Worm (Caenorhabditis elegans) whole organism, young adult: ENCODE data around the gene ugt-59.

Experiments used
- B0336.3 ChIP-seq: fragments of 200-800 bp; sonication (Bioruptor generic); IDR thresholded peaks from 2 replicates; pipeline ENCODE4 v1.3.6; 2022; ENCODE audit warnings: missing genetic modification characterization, missing compliant biosample characterization
- F10E7.11 ChIP-seq: sonication (generic microtip); optimal IDR thresholded peaks from 2 replicates; lab custom pipeline; 2017; ENCODE audit warnings: mild to moderate bottlenecking, missing genetic modification characterization, moderate library complexity, missing compliant biosample characterization
- K12H6.12 ChIP-seq: fragments of 200-800 bp; sonication (Bioruptor generic); optimal IDR thresholded peaks from 2 replicates; lab custom pipeline; 2018; ENCODE audit warnings: mild to moderate bottlenecking, missing genetic modification characterization, missing compliant biosample characterization
- aptf-3 ChIP-seq: fragments of 200-800 bp; sonication (Bioruptor generic); IDR thresholded peaks from 2 replicates; pipeline ENCODE4 v1.3.6; 2022; ENCODE audit warnings: missing genetic modification characterization, missing compliant biosample characterization
- ceh-58 ChIP-seq: fragments of 200-800 bp; sonication (Bioruptor generic); IDR thresholded peaks from 2 replicates; pipeline ENCODE4 v1.3.6; 2022; ENCODE audit warnings: missing genetic modification characterization, missing compliant biosample characterization
- egl-18 ChIP-seq: fragments of 200-800 bp; sonication (Bioruptor generic); IDR thresholded peaks from 2 replicates; pipeline ENCODE4 v1.3.6; 2022; ENCODE audit warnings: missing genetic modification reagents, missing genetic modification characterization, missing compliant biosample characterization
- ets-4 ChIP-seq: fragments of 200-800 bp; sonication (Bioruptor generic); optimal IDR thresholded peaks from 2 replicates; lab custom pipeline; 2018; ENCODE audit warnings: mild to moderate bottlenecking, missing genetic modification characterization, missing compliant biosample characterization
- mcd-1 ChIP-seq: fragments of 200-800 bp; sonication (Bioruptor generic); IDR thresholded peaks from 2 replicates; pipeline ENCODE4 v1.3.6; 2022; ENCODE audit warnings: missing genetic modification reagents, missing genetic modification characterization, missing compliant biosample characterization
- sdz-38 ChIP-seq: sonication (generic microtip); optimal IDR thresholded peaks from 2 replicates; lab custom pipeline; 2016; ENCODE audit warnings: missing genotype, missing genetic modification characterization, missing compliant biosample characterization
- snpc-4 ChIP-seq, 5 experiments: fragments of 150-350 bp in 1 of 5; sonication (generic microtip) in 4 of 5; optimal IDR thresholded peaks; 2 replicates each; lab custom pipeline; 2014 to 2018; ENCODE audit warnings: missing genetic modification characterization in 5 of 5, missing biosample characterization in 3 of 5, antibody characterized with exemption in 2 of 5, mild to moderate bottlenecking in 2 of 5, missing compliant biosample characterization in 2 of 5, missing genotype in 2 of 5, moderate library complexity in 2 of 5, missing genetic modification reagents in 1 of 5

- TF ChIP-seq aptf-3 (GFP tag; lab: Robert Waterston, UW) (no peak), ets-4 (no peak), F10E7.11 (tag; lab: Kevin White, UChicago) (no peak), snpc-4 (GFP tag; optimal IDR thresholded peaks at IDR 0.05; lab: Kevin White, UChicago) (no peak), snpc-4 (tag; optimal IDR thresholded peaks at IDR 0.05; lab: Kevin White, UChicago) (peak in 2 of 4 experiments; percentile 28), egl-18 (GFP tag; lab: Robert Waterston, UW) (no peak), ceh-58 (GFP tag; lab: Robert Waterston, UW) (no peak), mcd-1 (GFP tag; lab: Robert Waterston, UW) (peak; percentile 44; the same call in 1 of the 2 replicates), sdz-38 (tag; lab: Kevin White, UChicago) (no peak), B0336.3 (GFP tag; lab: Robert Waterston, UW) (no peak), K12H6.12 (tag; lab: Kevin White, UChicago) (no peak)
These were observed 5.6 kb downstream of the ugt-59 start, which contains the start of gene sir-2.1 for ce11 chrIV:10366018-10366417.
